Fruit fly (Drosophila melanogaster): ENCODE results near the gene ND-B22.

DNA sequence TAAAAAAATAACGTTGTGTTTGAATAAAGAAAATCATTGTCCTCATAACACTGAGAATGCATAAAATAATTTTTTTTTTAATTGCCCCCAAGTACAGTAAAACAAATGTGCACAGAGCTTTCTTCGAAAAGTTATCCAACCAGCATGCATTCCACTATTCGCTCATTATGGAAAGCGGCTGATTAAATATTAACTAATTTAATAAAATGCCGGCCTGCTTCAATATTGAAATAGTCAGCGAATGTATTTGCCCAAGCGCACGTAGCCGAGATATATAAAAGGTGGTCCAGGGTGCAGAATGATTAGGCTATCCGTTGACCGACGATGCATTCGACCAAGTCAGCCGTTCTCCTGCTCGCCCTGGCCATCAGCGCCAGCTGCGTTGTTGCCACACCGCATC, 23.4 kb downstream of the ND-B22 start, which contains the start of gene CG16826:
- TF ChIP-seq lola (GFP tag; optimal IDR thresholded peaks at IDR 0.05), result no peak
- no peak for TF ChIP-seq h (GFP tag; optimal IDR thresholded peaks at IDR 0.05)

All from whole organism, wandering third instar larva.